Fruit fly (Drosophila melanogaster) whole organism, embryonic: ENCODE data around the gene CG11980.

Source experiments
- Ada2b ChIP-seq: fragments of 200-800 bp; sonication (Bioruptor generic); IDR thresholded peaks from 2 replicates; pipeline ENCODE4 v1.3.6; 2022; ENCODE audit warnings: missing biosample characterization, missing genetic modification characterization
- Bteb2 ChIP-seq: fragments of 200-800 bp; sonication (Bioruptor generic); optimal IDR thresholded peaks from 2 replicates; lab custom pipeline; 2016; ENCODE audit warnings: missing biosample characterization, missing genetic modification characterization
- CG11695 ChIP-seq: fragments of 200-800 bp; sonication (Bioruptor generic); IDR thresholded peaks from 3 replicates; pipeline ENCODE4 v1.3.6; 2022; ENCODE audit warnings: missing biosample characterization, missing genetic modification characterization
- CG12391 ChIP-seq: fragments of 200-800 bp; sonication (Bioruptor generic); optimal IDR thresholded peaks from 3 replicates; lab custom pipeline; 2018; ENCODE audit warnings: missing biosample characterization, mild to moderate bottlenecking, missing genetic modification characterization, moderate library complexity
- CG13894 ChIP-seq: fragments of 200-800 bp; sonication (Bioruptor generic); optimal IDR thresholded peaks from 3 replicates; lab custom pipeline; 2018; ENCODE audit warnings: missing biosample characterization, mild to moderate bottlenecking, missing genetic modification characterization, moderate library complexity
- CG1602 ChIP-seq: fragments of 200-800 bp; sonication (Bioruptor generic); optimal IDR thresholded peaks from 3 replicates; lab custom pipeline; 2016; ENCODE audit warnings: missing biosample characterization, missing genetic modification characterization
- CG17186 ChIP-seq: fragments of 200-800 bp; sonication (Bioruptor generic); optimal IDR thresholded peaks from 3 replicates; lab custom pipeline; 2017; ENCODE audit warnings: missing biosample characterization, missing genetic modification reagents, missing genetic modification characterization
- CG18011 ChIP-seq: fragments of 200-800 bp; sonication (Bioruptor generic); optimal IDR thresholded peaks from 2 replicates; lab custom pipeline; 2017; ENCODE audit warnings: missing biosample characterization, missing genetic modification characterization, mild to moderate bottlenecking, moderate library complexity, missing genotype
- CG31365 ChIP-seq: fragments of 200-800 bp; sonication (Bioruptor generic); optimal IDR thresholded peaks from 2 replicates; lab custom pipeline; 2018; ENCODE audit warnings: missing biosample characterization, mild to moderate bottlenecking, missing genetic modification characterization
- CG3726 ChIP-seq: fragments of 200-800 bp; sonication (Bioruptor generic); IDR thresholded peaks from 3 replicates; pipeline ENCODE4, ENCODE4 v1.3.6; 2022; ENCODE audit warnings: missing biosample characterization, missing genetic modification characterization
- CG42726 ChIP-seq: fragments of 200-800 bp; sonication (Bioruptor generic); IDR thresholded peaks from 2 replicates; pipeline ENCODE4 v1.3.6; 2022; ENCODE audit warnings: missing biosample characterization, missing genetic modification characterization; ENCODE audit not compliant: partially characterized antibody
- CG4328 ChIP-seq: fragments of 200-800 bp; sonication (Bioruptor generic); optimal IDR thresholded peaks from 3 replicates; lab custom pipeline; 2017; ENCODE audit warnings: missing biosample characterization, missing genetic modification reagents, missing genetic modification characterization
- CG4360 ChIP-seq: fragments of 200-800 bp; sonication (Bioruptor generic); IDR thresholded peaks from 2 replicates; pipeline ENCODE4 v1.3.6; 2022; ENCODE audit warnings: missing biosample characterization, missing genetic modification characterization
- CG4617 ChIP-seq: fragments of 200-800 bp; sonication (Bioruptor generic); optimal IDR thresholded peaks from 3 replicates; lab custom pipeline; 2016; ENCODE audit warnings: missing biosample characterization, missing genetic modification characterization, borderline replicate concordance
- CG7556 ChIP-seq: fragments of 200-800 bp; sonication (Bioruptor generic); optimal IDR thresholded peaks from 2 replicates; lab custom pipeline; 2017; ENCODE audit warnings: missing biosample characterization, mild to moderate bottlenecking, missing genetic modification characterization
- Dfd ChIP-seq, 2 experiments: fragments of >200 bp; optimal IDR thresholded peaks; 2 replicates each; lab custom pipeline; 2017; ENCODE audit warnings: missing biosample characterization in 2 of 2, missing genetic modification characterization in 2 of 2
- Dll ChIP-seq: fragments of 200-800 bp; sonication (Bioruptor generic); IDR thresholded peaks from 4 replicates; pipeline ENCODE4 v1.3.6; 2022; ENCODE audit warnings: missing biosample characterization, missing genetic modification characterization; ENCODE audit not compliant: partially characterized antibody
- Doc2 ChIP-seq: fragments of 200-800 bp; sonication (Bioruptor generic); IDR thresholded peaks from 2 replicates; pipeline ENCODE4 v1.3.6; 2022; ENCODE audit warnings: missing biosample characterization, missing genetic modification characterization
- Eip74EF ChIP-seq, 2 experiments: fragments of 200-800 bp in 1 of 2; fragments of >200 bp in 1 of 2; sonication (Bioruptor generic) in 1 of 2; optimal IDR thresholded peaks; 2 replicates each; lab custom pipeline; 2017 to 2019; ENCODE audit warnings: missing biosample characterization in 2 of 2, missing genetic modification characterization in 2 of 2, mild to moderate bottlenecking in 1 of 2, moderate library complexity in 1 of 2
- Gsc ChIP-seq: fragments of 200-800 bp; sonication (Bioruptor generic); IDR thresholded peaks from 2 replicates; pipeline ENCODE4 v1.3.6; 2022; ENCODE audit warnings: missing biosample characterization, missing genetic modification characterization
- H2.0 ChIP-seq: fragments of 200-800 bp; sonication (Bioruptor generic); IDR thresholded peaks from 2 replicates; pipeline ENCODE4 v1.3.6; 2022; ENCODE audit warnings: missing biosample characterization, missing genetic modification characterization
- Hmx ChIP-seq: fragments of 200-800 bp; sonication (Bioruptor generic); optimal IDR thresholded peaks from 2 replicates; lab custom pipeline; 2016; ENCODE audit warnings: missing biosample characterization, missing genetic modification characterization
- Lim3 ChIP-seq: fragments of 200-800 bp; sonication (Bioruptor generic); IDR thresholded peaks from 2 replicates; pipeline ENCODE4 v1.3.6; 2022; ENCODE audit warnings: missing biosample characterization, missing genetic modification characterization
- Med ChIP-seq: fragments of 200-800 bp; sonication (Bioruptor generic); peaks from one replicate; lab custom pipeline; 2016; ENCODE audit warnings: missing biosample characterization, missing genetic modification characterization, mild to moderate bottlenecking, inconsistent platforms, moderate library complexity
- Side ChIP-seq: fragments of 200-800 bp; sonication (Bioruptor generic); optimal IDR thresholded peaks from 2 replicates; lab custom pipeline; 2016; ENCODE audit warnings: missing biosample characterization, missing genetic modification characterization
- aop ChIP-seq: fragments of 200-800 bp; sonication (Bioruptor generic); IDR thresholded peaks from 2 replicates; pipeline ENCODE4 v1.3.6; 2022; ENCODE audit warnings: missing biosample characterization, missing genetic modification characterization
- bab2 ChIP-seq: fragments of 200-800 bp; sonication (Bioruptor generic); optimal IDR thresholded peaks from 2 replicates; lab custom pipeline; 2016; ENCODE audit warnings: missing biosample characterization, missing genetic modification characterization
- cg ChIP-seq: fragments of 200-800 bp; sonication (Bioruptor generic); optimal IDR thresholded peaks from 3 replicates; lab custom pipeline; 2019; ENCODE audit warnings: missing biosample characterization, mild to moderate bottlenecking, missing genetic modification characterization, moderate library complexity
- chif ChIP-seq, 2 experiments: fragments of 200-800 bp; sonication (Bioruptor generic); optimal IDR thresholded peaks; 3 replicates each; lab custom pipeline; 2016; ENCODE audit warnings: missing biosample characterization in 2 of 2, missing genetic modification characterization in 2 of 2
- crc ChIP-seq: fragments of 200-800 bp; sonication (Bioruptor generic); optimal IDR thresholded peaks from 2 replicates; lab custom pipeline; 2016; ENCODE audit warnings: missing biosample characterization, missing genetic modification characterization
- da ChIP-seq: fragments of 200-800 bp; sonication (Bioruptor generic); optimal IDR thresholded peaks from 2 replicates; lab custom pipeline; 2016; ENCODE audit warnings: missing biosample characterization, missing genetic modification characterization
- danr ChIP-seq: fragments of 200-800 bp; sonication (Bioruptor generic); IDR thresholded peaks from 2 replicates; pipeline ENCODE4 v1.3.6; 2022; ENCODE audit warnings: missing biosample characterization, missing genetic modification characterization
- disco-r ChIP-seq: fragments of 200-800 bp; sonication (Bioruptor generic); optimal IDR thresholded peaks from 2 replicates; lab custom pipeline; 2016; ENCODE audit warnings: missing biosample characterization, missing genetic modification characterization
- eyg ChIP-seq: fragments of 200-800 bp; sonication (Bioruptor generic); optimal IDR thresholded peaks from 3 replicates; lab custom pipeline; 2016; ENCODE audit warnings: missing biosample characterization, missing genetic modification characterization
- fd102C ChIP-seq: fragments of 200-800 bp; sonication (Bioruptor generic); optimal IDR thresholded peaks from 2 replicates; lab custom pipeline; 2018; ENCODE audit warnings: missing biosample characterization, mild to moderate bottlenecking, missing genetic modification characterization, moderate library complexity
- fru ChIP-seq: fragments of >200 bp; optimal IDR thresholded peaks from 2 replicates; lab custom pipeline; 2017
- gsb-n ChIP-seq: fragments of 200-800 bp; sonication (Bioruptor generic); optimal IDR thresholded peaks from 3 replicates; lab custom pipeline; 2018; ENCODE audit warnings: missing biosample characterization, mild to moderate bottlenecking, missing genetic modification characterization
- hth ChIP-seq: fragments of >200 bp; optimal IDR thresholded peaks from 2 replicates; lab custom pipeline; 2017; ENCODE audit warnings: inconsistent platforms
- kah ChIP-seq: fragments of 200-800 bp; sonication (Bioruptor generic); optimal IDR thresholded peaks from 2 replicates; lab custom pipeline; 2018; ENCODE audit warnings: missing biosample characterization, mild to moderate bottlenecking, missing genetic modification characterization
- ken ChIP-seq: fragments of 200-800 bp; sonication (Bioruptor generic); IDR thresholded peaks from 3 replicates; pipeline ENCODE4 v1.3.6; 2022; ENCODE audit warnings: missing biosample characterization, missing genetic modification characterization
- lbe ChIP-seq: fragments of 200-800 bp; sonication (Bioruptor generic); optimal IDR thresholded peaks from 2 replicates; lab custom pipeline; 2016; ENCODE audit warnings: missing biosample characterization, mild to moderate bottlenecking, missing genetic modification characterization
- pros ChIP-seq: fragments of 200-800 bp; sonication (Bioruptor generic); optimal IDR thresholded peaks from 3 replicates; lab custom pipeline; 2019; ENCODE audit warnings: missing biosample characterization, mild to moderate bottlenecking, missing genetic modification characterization, moderate library complexity
- salm ChIP-seq: fragments of 200-800 bp; sonication (Bioruptor generic); optimal IDR thresholded peaks from 2 replicates; lab custom pipeline; 2018; ENCODE audit warnings: missing biosample characterization, mild to moderate bottlenecking, missing genetic modification characterization
- seq ChIP-seq: fragments of 200-800 bp; sonication (Bioruptor generic); IDR thresholded peaks from 2 replicates; pipeline ENCODE4 v1.3.6; 2022; ENCODE audit warnings: missing biosample characterization, missing genetic modification characterization
- slou ChIP-seq: fragments of 200-800 bp; sonication (Bioruptor generic); optimal IDR thresholded peaks from 3 replicates; lab custom pipeline; 2016; ENCODE audit warnings: missing biosample characterization, missing genetic modification characterization
- tap ChIP-seq: fragments of 200-800 bp; optimal IDR thresholded peaks from 3 replicates; lab custom pipeline; 2019; ENCODE audit warnings: missing biosample characterization, mild to moderate bottlenecking, missing genetic modification characterization, moderate library complexity
- trh ChIP-seq: fragments of 200-800 bp; sonication (Bioruptor generic); optimal IDR thresholded peaks from 2 replicates; lab custom pipeline; 2016; ENCODE audit warnings: missing biosample characterization, missing genetic modification characterization
- twi ChIP-seq: fragments of 200-800 bp; optimal IDR thresholded peaks from 2 replicates; lab custom pipeline; 2019; ENCODE audit warnings: missing biosample characterization, mild to moderate bottlenecking, missing genetic modification characterization, moderate library complexity
- tx ChIP-seq: fragments of 200-800 bp; sonication (Bioruptor generic); optimal IDR thresholded peaks from 2 replicates; lab custom pipeline; 2016; ENCODE audit warnings: missing biosample characterization, missing genetic modification characterization
- vvl ChIP-seq: fragments of 200-800 bp; sonication (Bioruptor generic); IDR thresholded peaks from 2 replicates; pipeline ENCODE4 v1.3.6; 2022; ENCODE audit warnings: missing biosample characterization, missing genetic modification characterization

The CG11980 gene

DNA sequence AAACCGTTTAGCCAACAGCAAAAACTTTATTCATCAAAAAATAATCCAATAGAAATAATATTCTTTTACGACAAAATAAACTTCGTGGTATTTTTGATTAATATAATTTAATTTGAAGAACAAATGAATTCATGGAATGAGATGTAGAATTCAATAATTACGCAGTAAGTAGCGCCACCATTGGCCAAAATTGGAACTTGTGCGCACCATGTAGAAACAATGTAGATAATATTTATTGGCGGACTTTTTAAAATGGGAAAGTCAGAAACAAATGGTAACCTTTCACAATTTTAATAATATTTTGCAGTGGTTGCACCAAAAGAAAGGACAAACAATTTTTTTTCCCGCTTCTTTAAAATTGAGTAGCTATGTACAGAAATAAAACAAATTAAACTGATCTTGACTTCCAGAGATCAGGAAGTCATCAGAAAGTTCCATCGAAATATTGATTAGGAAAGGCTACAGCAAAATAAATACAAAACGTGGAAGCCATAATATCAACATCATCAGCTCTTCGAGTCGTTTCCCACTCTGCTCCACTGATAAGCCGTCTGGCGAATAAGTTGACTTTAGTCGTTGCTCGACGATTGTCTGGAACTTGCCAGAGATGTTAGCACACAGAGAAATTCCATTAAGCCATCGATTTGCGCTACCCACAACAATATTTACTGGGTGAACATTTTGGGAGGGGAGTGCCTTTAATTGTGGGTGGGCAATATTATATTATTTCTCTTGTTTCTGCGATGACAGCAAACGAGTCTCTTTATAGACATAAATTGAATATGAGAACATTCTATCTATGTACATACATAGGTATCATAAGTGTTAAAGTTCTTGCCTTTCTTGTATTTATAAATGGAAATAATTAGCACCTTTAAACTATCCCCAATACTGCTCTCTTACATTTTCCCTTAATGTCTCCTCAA is 23.7 kb upstream of the CG11980 start (continued):
- TF ChIP-seq CG18011 (GFP tag; lab: Kevin White, UChicago) (no peak), CG11695 (GFP tag; lab: Robert Waterston, UW) (no peak), kah (GFP tag; lab: Kevin White, UChicago) (no peak), lbe (no peak), slou (peak; percentile 25), Doc2 (GFP tag; lab: Robert Waterston, UW) (no peak), H2.0 (GFP tag; lab: Robert Waterston, UW) (no peak), vvl (GFP tag; lab: Robert Waterston, UW) (no peak; the same call in 1 of the 2 replicates), CG4617 (no peak), Med (GFP tag; lab: Kevin White, UChicago) (peak; percentile 57), Hmx (GFP tag; lab: Kevin White, UChicago) (no peak), CG3726 (GFP tag; lab: Robert Waterston, UW) (no peak), seq (GFP tag; lab: Robert Waterston, UW) (peak; percentile 54), chif (GFP tag; optimal IDR thresholded peaks at IDR 0.05; lab: Kevin White, UChicago) (peak in 1 of 2 experiments; percentile 30), CG1602 (GFP tag; lab: Kevin White, UChicago) (no peak), CG42726 (GFP tag; lab: Robert Waterston, UW) (peak; percentile 85), fd102C (GFP tag; lab: Kevin White, UChicago) (no peak), CG7556 (GFP tag; lab: Kevin White, UChicago) (no peak), Gsc (no peak), CG13894 (tag; lab: Kevin White, UChicago) (peak; percentile 22), Bteb2 (GFP tag; lab: Kevin White, UChicago) (no peak), bab2 (GFP tag; lab: Kevin White, UChicago) (no peak), CG12391 (tag; lab: Kevin White, UChicago) (peak; percentile 3), trh (GFP tag; lab: Kevin White, UChicago) (no peak), pros (GFP tag; lab: Kevin White, UChicago) (no peak), twi (tag; lab: Kevin White, UChicago) (no peak), aop (GFP tag; lab: Robert Waterston, UW) (no peak), ken (GFP tag; lab: Robert Waterston, UW) (0 out of 3 replicates have a peak, but pooled peaks have one; percentile 30), disco-r (GFP tag; lab: Kevin White, UChicago) (no peak), eyg (GFP tag; lab: Kevin White, UChicago) (no peak), Lim3 (GFP tag; lab: Robert Waterston, UW) (no peak), salm (tag; lab: Kevin White, UChicago) (no peak), CG17186 (peak; percentile 33), CG31365 (tag; lab: Kevin White, UChicago) (no peak), crc (no peak), gsb-n (tag; lab: Kevin White, UChicago) (no peak), fru (no peak), Dll (GFP tag; lab: Robert Waterston, UW) (no peak; the same call in 3 of the 4 replicates), tap (tag; lab: Kevin White, UChicago) (no peak), Eip74EF (GFP tag; optimal IDR thresholded peaks at IDR 0.05; lab: Kevin White, UChicago) (peak in 1 of 2 experiments; percentile 22), cg (GFP tag; lab: Kevin White, UChicago) (no peak), da (GFP tag; lab: Kevin White, UChicago) (no peak), Ada2b (GFP tag; lab: Robert Waterston, UW) (no peak), tx (GFP tag; lab: Kevin White, UChicago) (no peak), Side (GFP tag; lab: Kevin White, UChicago) (no peak), danr (no peak), CG4328 (GFP tag; lab: Kevin White, UChicago) (no peak), hth (lab: Kevin White, UChicago) (no peak), Dfd (GFP tag; optimal IDR thresholded peaks at IDR 0.05; lab: Kevin White, UChicago) (no peak), CG4360 (GFP tag; lab: Robert Waterston, UW) (no peak)
